Worm (Caenorhabditis elegans) whole organism, mixed stage, embryonic: Measurements from ENCODE around the gene epic-3.

Experiments used
- bed-3 ChIP-seq: fragments of 200-800 bp; sonication (Bioruptor generic); optimal IDR thresholded peaks from 3 replicates; lab custom pipeline; 2018; ENCODE audit warnings: mild to moderate bottlenecking, missing genetic modification characterization, moderate library complexity, missing compliant biosample characterization
- blmp-1 ChIP-seq: fragments of 150-350 bp; optimal IDR thresholded peaks from 2 replicates; lab custom pipeline; 2014; ENCODE audit warnings: missing biosample characterization, missing genetic modification characterization
- ceh-39 ChIP-seq: fragments of 150-350 bp; optimal IDR thresholded peaks from 2 replicates; lab custom pipeline; 2014; ENCODE audit warnings: missing biosample characterization, missing genetic modification characterization
- ceh-43 ChIP-seq: fragments of 200-800 bp; sonication (Bioruptor generic); optimal IDR thresholded peaks from 2 replicates; lab custom pipeline; 2018; ENCODE audit warnings: mild to moderate bottlenecking, missing genetic modification characterization, moderate library complexity, missing compliant biosample characterization
- ces-1 ChIP-seq: fragments of 150-350 bp; optimal IDR thresholded peaks from 2 replicates; lab custom pipeline; 2014; ENCODE audit warnings: missing biosample characterization, missing genetic modification reagents, missing genetic modification characterization
- cnd-1 ChIP-seq: fragments of 200-800 bp; sonication (Bioruptor generic); optimal IDR thresholded peaks from 2 replicates; lab custom pipeline; 2018; ENCODE audit warnings: mild to moderate bottlenecking, missing genetic modification characterization, missing compliant biosample characterization
- drap-1 ChIP-seq: fragments of 200-800 bp; sonication (Bioruptor generic); optimal IDR thresholded peaks from 3 replicates; lab custom pipeline; 2018; ENCODE audit warnings: mild to moderate bottlenecking, missing genetic modification characterization, missing compliant biosample characterization
- elt-1 ChIP-seq: sonication (generic microtip); optimal IDR thresholded peaks from 2 replicates; lab custom pipeline; 2017; ENCODE audit warnings: missing genetic modification characterization, mild to moderate bottlenecking, missing compliant biosample characterization, antibody characterized with exemption, moderate library complexity, borderline replicate concordance; ENCODE audit not compliant: insufficient read depth
- elt-3 ChIP-seq: fragments of 150-350 bp; optimal IDR thresholded peaks from 2 replicates; lab custom pipeline; 2014; ENCODE audit warnings: missing biosample characterization, missing genetic modification characterization
- flh-1 ChIP-seq: fragments of 200-800 bp; sonication (Bioruptor generic); optimal IDR thresholded peaks from 2 replicates; lab custom pipeline; 2018; ENCODE audit warnings: mild to moderate bottlenecking, missing genetic modification characterization, moderate library complexity, missing compliant biosample characterization
- ham-2 ChIP-seq: fragments of 200-800 bp; sonication (Bioruptor generic); optimal IDR thresholded peaks from 2 replicates; lab custom pipeline; 2018; ENCODE audit warnings: mild to moderate bottlenecking, missing genetic modification characterization, missing compliant biosample characterization
- hlh-1 ChIP-seq: fragments of 150-350 bp; optimal IDR thresholded peaks from 2 replicates; lab custom pipeline; 2014; ENCODE audit warnings: missing biosample characterization, missing genetic modification reagents, missing genetic modification characterization
- lin-13 ChIP-seq: fragments of 150-350 bp; optimal IDR thresholded peaks from 2 replicates; lab custom pipeline; 2014; ENCODE audit warnings: missing biosample characterization, missing genetic modification characterization
- lin-32 ChIP-seq: fragments of 200-800 bp; sonication (Bioruptor generic); optimal IDR thresholded peaks from 2 replicates; lab custom pipeline; 2018; ENCODE audit warnings: mild to moderate bottlenecking, missing genetic modification characterization, missing compliant biosample characterization
- lsy-2 ChIP-seq: fragments of 150-350 bp; optimal IDR thresholded peaks from 2 replicates; lab custom pipeline; 2014; ENCODE audit warnings: missing biosample characterization, missing genetic modification characterization
- mab-5 ChIP-seq: fragments of 150-350 bp; optimal IDR thresholded peaks from 2 replicates; lab custom pipeline; 2014; ENCODE audit warnings: missing biosample characterization, missing genetic modification characterization
- mls-2 ChIP-seq: sonication (generic microtip); optimal IDR thresholded peaks from 2 replicates; lab custom pipeline; 2016; ENCODE audit warnings: mild to moderate bottlenecking, missing genetic modification characterization, moderate library complexity, missing compliant biosample characterization
- nhr-12 ChIP-seq: fragments of 150-350 bp; optimal IDR thresholded peaks from 2 replicates; lab custom pipeline; 2014; ENCODE audit warnings: missing biosample characterization, missing genetic modification characterization
- nhr-2 ChIP-seq: fragments of 150-350 bp; optimal IDR thresholded peaks from 2 replicates; lab custom pipeline; 2014; ENCODE audit warnings: missing biosample characterization, missing genetic modification characterization
- nhr-237 ChIP-seq: fragments of 150-350 bp; optimal IDR thresholded peaks from 2 replicates; lab custom pipeline; 2014; ENCODE audit warnings: missing biosample characterization, missing genetic modification characterization
- nhr-76 ChIP-seq: sonication (generic microtip); optimal IDR thresholded peaks from 2 replicates; lab custom pipeline; 2017; ENCODE audit warnings: missing biosample characterization, missing genetic modification characterization
- pha-4 ChIP-seq: fragments of 150-350 bp; optimal IDR thresholded peaks from 2 replicates; lab custom pipeline; 2018; ENCODE audit warnings: missing biosample characterization, missing genetic modification reagents, missing genetic modification characterization
- sem-2 ChIP-seq: fragments of 200-800 bp; sonication (Bioruptor generic); optimal IDR thresholded peaks from 2 replicates; lab custom pipeline; 2018; ENCODE audit warnings: mild to moderate bottlenecking, missing genetic modification characterization, missing compliant biosample characterization
- snpc-4 ChIP-seq: fragments of 150-350 bp; optimal IDR thresholded peaks from 2 replicates; lab custom pipeline; 2014; ENCODE audit warnings: missing biosample characterization, missing genetic modification characterization
- sptf-1 ChIP-seq: sonication (generic microtip); optimal IDR thresholded peaks from 2 replicates; lab custom pipeline; 2017; ENCODE audit warnings: mild to moderate bottlenecking, missing genetic modification characterization, moderate library complexity, missing compliant biosample characterization
- tbx-8 ChIP-seq: fragments of 200-800 bp; sonication (Bioruptor generic); optimal IDR thresholded peaks from 2 replicates; lab custom pipeline; 2018; ENCODE audit warnings: mild to moderate bottlenecking, missing genetic modification characterization, moderate library complexity, missing compliant biosample characterization
- unc-120 ChIP-seq: sonication (generic microtip); optimal IDR thresholded peaks from 2 replicates; lab custom pipeline; 2017; ENCODE audit warnings: missing genetic modification characterization, missing compliant biosample characterization; ENCODE audit not compliant: poor library complexity, severe bottlenecking
- unc-62 ChIP-seq: fragments of 150-350 bp; optimal IDR thresholded peaks from 2 replicates; lab custom pipeline; 2014; ENCODE audit warnings: missing biosample characterization, missing genetic modification reagents, missing genetic modification characterization
- zip-8 ChIP-seq: fragments of 150-350 bp; optimal IDR thresholded peaks from 2 replicates; lab custom pipeline; 2014; ENCODE audit warnings: missing biosample characterization, missing genetic modification characterization
- ztf-11 ChIP-seq: fragments of 150-350 bp; optimal IDR thresholded peaks from 2 replicates; lab custom pipeline; 2014; ENCODE audit warnings: missing biosample characterization, missing genetic modification characterization

The epic-3 gene

ce11 chrIV:1727538-1728072 is 3.4 kb upstream of the epic-3 start:
- no peak for TF ChIP-seq nhr-237 (tag; lab: Kevin White, UChicago)
- no peak for TF ChIP-seq hlh-1 (tag; lab: Kevin White, UChicago)
- no peak for TF ChIP-seq elt-1 (tag; lab: Kevin White, UChicago)
- no peak for TF ChIP-seq nhr-76
- TF ChIP-seq ces-1 (GFP tag; lab: Kevin White, UChicago), result no peak
- TF ChIP-seq nhr-12 (tag; lab: Kevin White, UChicago), result no peak
- no peak for TF ChIP-seq ham-2 (GFP tag; lab: Kevin White, UChicago)
- TF ChIP-seq snpc-4 (tag; lab: Kevin White, UChicago), result no peak
- TF ChIP-seq lin-32 (GFP tag; lab: Kevin White, UChicago), result no peak
- no peak for TF ChIP-seq tbx-8 (GFP tag; lab: Kevin White, UChicago)

ce11 chrIV:1725888-1726287 is 1.7 kb upstream of the epic-3 start, which contains the start of gene K08D12.8:
Gene K08D12.8, plus strand, starts transcription at chrIV:1726188.
- TF ChIP-seq mls-2 (tag; lab: Kevin White, UChicago) (no peak), drap-1 (GFP tag; lab: Kevin White, UChicago) (no peak), ceh-43 (GFP tag; lab: Kevin White, UChicago) (no peak), lin-13 (tag; lab: Kevin White, UChicago) (no peak), lsy-2 (tag; lab: Kevin White, UChicago) (no peak), nhr-2 (no peak), blmp-1 (tag; lab: Kevin White, UChicago) (no peak), unc-62 (GFP tag; lab: Kevin White, UChicago) (no peak), zip-8 (tag; lab: Kevin White, UChicago) (no peak), unc-120 (tag; lab: Kevin White, UChicago) (no peak), sptf-1 (tag; lab: Kevin White, UChicago) (no peak), hlh-1 (tag; lab: Kevin White, UChicago) (no peak), bed-3 (no peak), lin-32 (GFP tag; lab: Kevin White, UChicago) (no peak), nhr-76 (no peak), mab-5 (no peak), pha-4 (tag; lab: Kevin White, UChicago) (no peak), elt-3 (no peak)

- TF ChIP-seq nhr-2 (no peak), cnd-1 (tag; lab: Kevin White, UChicago) (no peak), pha-4 (tag; lab: Kevin White, UChicago) (no peak), zip-8 (tag; lab: Kevin White, UChicago) (no peak), unc-62 (GFP tag; lab: Kevin White, UChicago) (no peak), ceh-39 (tag; lab: Kevin White, UChicago) (no peak), ces-1 (GFP tag; lab: Kevin White, UChicago) (no peak), ztf-11 (tag; lab: Kevin White, UChicago) (no peak), ham-2 (GFP tag; lab: Kevin White, UChicago) (no peak), sem-2 (no peak)
Measured at ce11 chrIV:1722953-1723352, 1.2 kb downstream of the epic-3 start.

- no peak for TF ChIP-seq lsy-2 (tag; lab: Kevin White, UChicago)
- TF ChIP-seq nhr-76, result no peak
- TF ChIP-seq nhr-237 (tag; lab: Kevin White, UChicago), result no peak
- TF ChIP-seq ceh-39 (tag; lab: Kevin White, UChicago), result no peak
- no peak for TF ChIP-seq zip-8 (tag; lab: Kevin White, UChicago)
- no peak for TF ChIP-seq drap-1 (GFP tag; lab: Kevin White, UChicago)
- no peak for TF ChIP-seq snpc-4 (tag; lab: Kevin White, UChicago)
- TF ChIP-seq bed-3, result no peak
- no peak for TF ChIP-seq unc-120 (tag; lab: Kevin White, UChicago)
- no peak for TF ChIP-seq hlh-1 (tag; lab: Kevin White, UChicago)
- TF ChIP-seq sem-2, result no peak
- TF ChIP-seq ztf-11 (tag; lab: Kevin White, UChicago), result no peak
- no peak for TF ChIP-seq cnd-1 (tag; lab: Kevin White, UChicago)
- TF ChIP-seq mls-2 (tag; lab: Kevin White, UChicago), result no peak
- TF ChIP-seq flh-1, result no peak
- TF ChIP-seq tbx-8 (GFP tag; lab: Kevin White, UChicago), result no peak
- no peak for TF ChIP-seq ceh-43 (GFP tag; lab: Kevin White, UChicago)
- TF ChIP-seq ces-1 (GFP tag; lab: Kevin White, UChicago), result no peak
- TF ChIP-seq elt-3, result no peak
Measured at ce11 chrIV:1721610-1722009, 2.6 kb downstream of the epic-3 start.
